Worm (Caenorhabditis elegans) whole organism, young adult: ENCODE data around the gene col-151.
A peak's percentile ranks its signal among the peaks of the same experiment; 100 is the strongest.

Experiments
- B0035.1 ChIP-seq: sonication (generic microtip); optimal IDR thresholded peaks from 2 replicates; lab custom pipeline; 2016; ENCODE audit warnings: missing genetic modification characterization, mild to moderate bottlenecking, missing compliant biosample characterization, missing genotype, missing genetic modification reagents
- B0261.1 ChIP-seq: sonication (generic microtip); optimal IDR thresholded peaks from 2 replicates; lab custom pipeline; 2016; ENCODE audit warnings: mild to moderate bottlenecking, missing genetic modification characterization, moderate library complexity, missing compliant biosample characterization
- D2030.7 ChIP-seq: fragments of 200-800 bp; sonication (Bioruptor generic); IDR thresholded peaks from 2 replicates; pipeline ENCODE4 v1.3.6; 2022; ENCODE audit warnings: missing genetic modification reagents, missing genetic modification characterization, missing compliant biosample characterization
- F39B2.1 ChIP-seq: fragments of 200-800 bp; sonication (Bioruptor generic); IDR thresholded peaks from 2 replicates; pipeline ENCODE4 v1.3.6; 2022; ENCODE audit warnings: missing genetic modification reagents, missing genetic modification characterization, missing compliant biosample characterization
- F49E8.2 ChIP-seq: sonication (generic microtip); optimal IDR thresholded peaks from 3 replicates; lab custom pipeline; 2017; ENCODE audit warnings: missing genetic modification characterization, mild to moderate bottlenecking, missing compliant biosample characterization, antibody characterized with exemption, moderate library complexity; ENCODE audit not compliant: insufficient read depth
- F52B5.7 ChIP-seq: sonication (generic microtip); optimal IDR thresholded peaks from 2 replicates; lab custom pipeline; 2016; ENCODE audit warnings: mild to moderate bottlenecking, missing genetic modification characterization, missing compliant biosample characterization
- F57C9.4 ChIP-seq: sonication (generic microtip); optimal IDR thresholded peaks from 2 replicates; lab custom pipeline; 2017; ENCODE audit warnings: mild to moderate bottlenecking, missing genetic modification characterization, missing compliant biosample characterization
- Y79H2A.3 ChIP-seq: fragments of 200-800 bp; sonication (Bioruptor generic); conservative IDR thresholded peaks from 2 replicates; pipeline ENCODE4 v1.3.6; 2022; ENCODE audit warnings: missing genetic modification reagents, missing genetic modification characterization, missing compliant biosample characterization
- athp-1 ChIP-seq: sonication (generic microtip); optimal IDR thresholded peaks from 2 replicates; lab custom pipeline; 2017; ENCODE audit warnings: mild to moderate bottlenecking, missing genetic modification characterization, missing compliant biosample characterization
- attf-3 ChIP-seq: fragments of 200-800 bp; sonication (Bioruptor generic); conservative IDR thresholded peaks from 2 replicates; pipeline ENCODE4 v1.3.6; 2022; ENCODE audit warnings: missing genetic modification reagents, missing genetic modification characterization, missing compliant biosample characterization
- cebp-1 ChIP-seq, 2 experiments: fragments of 200-800 bp in 1 of 2; sonication (Bioruptor generic) in 1 of 2; sonication (generic microtip) in 1 of 2; IDR thresholded peaks in 1 of 2; optimal IDR thresholded peaks in 1 of 2; 2 replicates each; pipeline versions ENCODE4 v1.3.6 to Lab custom; 2017 to 2022; ENCODE audit warnings: missing compliant biosample characterization in 2 of 2, missing genetic modification characterization in 2 of 2, mild to moderate bottlenecking in 1 of 2, missing genetic modification reagents in 1 of 2, moderate library complexity in 1 of 2
- ceh-100 ChIP-seq: fragments of 200-800 bp; sonication (Bioruptor generic); IDR thresholded peaks from 2 replicates; pipeline ENCODE4 v1.3.6; 2022; ENCODE audit warnings: missing genetic modification reagents, missing genetic modification characterization, missing compliant biosample characterization
- chd-7 ChIP-seq: sonication (generic microtip); optimal IDR thresholded peaks from 2 replicates; lab custom pipeline; 2016; ENCODE audit warnings: mild to moderate bottlenecking, missing genetic modification characterization, moderate library complexity, missing compliant biosample characterization
- egl-18 ChIP-seq: fragments of 200-800 bp; sonication (Bioruptor generic); IDR thresholded peaks from 2 replicates; pipeline ENCODE4 v1.3.6; 2022; ENCODE audit warnings: missing genetic modification reagents, missing genetic modification characterization, missing compliant biosample characterization
- ekl-4 ChIP-seq: fragments of 200-800 bp; sonication (Bioruptor generic); IDR thresholded peaks from 2 replicates; pipeline ENCODE4 v1.3.6; 2022; ENCODE audit warnings: missing genetic modification reagents, missing genetic modification characterization, missing compliant biosample characterization
- ets-4 ChIP-seq: fragments of 200-800 bp; sonication (Bioruptor generic); optimal IDR thresholded peaks from 2 replicates; lab custom pipeline; 2018; ENCODE audit warnings: mild to moderate bottlenecking, missing genetic modification characterization, missing compliant biosample characterization
- hmg-20 ChIP-seq: fragments of 200-800 bp; sonication (Bioruptor generic); IDR thresholded peaks from 2 replicates; pipeline ENCODE4 v1.3.6; 2022; ENCODE audit warnings: missing genetic modification reagents, missing genetic modification characterization, missing compliant biosample characterization
- hsf-1 ChIP-seq: fragments of 200-800 bp; sonication (Bioruptor generic); IDR thresholded peaks from 2 replicates; pipeline ENCODE4 v1.3.6; 2022; ENCODE audit warnings: missing genetic modification reagents, missing genetic modification characterization, missing compliant biosample characterization
- lag-1 ChIP-seq: fragments of 200-800 bp; sonication (Bioruptor generic); IDR thresholded peaks from 2 replicates; pipeline ENCODE4 v1.3.6; 2022; ENCODE audit warnings: missing genetic modification reagents, missing genetic modification characterization, missing compliant biosample characterization
- let-526 ChIP-seq: fragments of 200-800 bp; sonication (Bioruptor generic); IDR thresholded peaks from 2 replicates; pipeline ENCODE4 v1.3.6; 2022; ENCODE audit warnings: missing genetic modification reagents, missing genetic modification characterization, missing compliant biosample characterization
- lin-54 ChIP-seq: fragments of 200-800 bp; sonication (Bioruptor generic); optimal IDR thresholded peaks from 2 replicates; lab custom pipeline; 2018; ENCODE audit warnings: mild to moderate bottlenecking, missing genetic modification characterization, missing compliant biosample characterization
- lsy-27 ChIP-seq: sonication (generic microtip); optimal IDR thresholded peaks from 2 replicates; lab custom pipeline; 2017; ENCODE audit warnings: missing genetic modification characterization, mild to moderate bottlenecking, missing compliant biosample characterization, antibody characterized with exemption, missing genotype, borderline replicate concordance; ENCODE audit not compliant: insufficient read depth
- madf-10 ChIP-seq: sonication (generic microtip); optimal IDR thresholded peaks from 2 replicates; lab custom pipeline; 2016; ENCODE audit warnings: mild to moderate bottlenecking, missing genetic modification characterization, missing compliant biosample characterization
- nhr-27 ChIP-seq: fragments of 200-800 bp; sonication (Bioruptor generic); optimal IDR thresholded peaks from 2 replicates; lab custom pipeline; 2018; ENCODE audit warnings: mild to moderate bottlenecking, missing genetic modification characterization, moderate library complexity, missing compliant biosample characterization
- nhr-80 ChIP-seq: sonication (generic microtip); optimal IDR thresholded peaks from 2 replicates; lab custom pipeline; 2016; ENCODE audit warnings: missing genetic modification characterization, missing compliant biosample characterization
- pha-4 ChIP-seq: fragments of 150-350 bp; sonication (generic microtip); optimal IDR thresholded peaks from 2 replicates; lab custom pipeline; 2014; ENCODE audit warnings: missing biosample characterization, missing genetic modification reagents, missing genetic modification characterization
- snpc-1.3 ChIP-seq: sonication (generic microtip); optimal IDR thresholded peaks from 2 replicates; lab custom pipeline; 2017; ENCODE audit warnings: missing genetic modification characterization, mild to moderate bottlenecking, missing compliant biosample characterization, antibody characterized with exemption, moderate library complexity, missing genotype, missing genetic modification reagents; ENCODE audit not compliant: insufficient read depth
- snpc-3.4 ChIP-seq: sonication (generic microtip); optimal IDR thresholded peaks from 2 replicates; lab custom pipeline; 2017; ENCODE audit warnings: missing genetic modification characterization, mild to moderate bottlenecking, missing compliant biosample characterization, antibody characterized with exemption, moderate library complexity, missing genotype, missing genetic modification reagents
- somi-1 ChIP-seq: fragments of 200-800 bp; sonication (Bioruptor generic); optimal IDR thresholded peaks from 2 replicates; lab custom pipeline; 2018; ENCODE audit warnings: mild to moderate bottlenecking, missing genetic modification characterization, missing compliant biosample characterization
- tbp1 ChIP-seq: fragments of 200-800 bp; sonication (Bioruptor generic); optimal IDR thresholded peaks from 2 replicates; lab custom pipeline; 2018; ENCODE audit warnings: mild to moderate bottlenecking, missing genetic modification characterization, missing compliant biosample characterization
- unc-130 ChIP-seq: sonication (generic microtip); optimal IDR thresholded peaks from 2 replicates; lab custom pipeline; 2016; ENCODE audit warnings: missing genetic modification reagents, missing genetic modification characterization, missing compliant biosample characterization
- zfh-2 ChIP-seq: fragments of 200-800 bp; sonication (Bioruptor generic); conservative IDR thresholded peaks from 2 replicates; pipeline ENCODE4 v1.3.6; 2022; ENCODE audit warnings: missing genetic modification reagents, missing genetic modification characterization, missing compliant biosample characterization
- zim-3 ChIP-seq: sonication (generic microtip); optimal IDR thresholded peaks from 2 replicates; lab custom pipeline; 2017; ENCODE audit warnings: mild to moderate bottlenecking, missing genetic modification characterization, moderate library complexity, missing compliant biosample characterization
- ztf-22 ChIP-seq: fragments of 200-800 bp; sonication (Bioruptor generic); optimal IDR thresholded peaks from 2 replicates; lab custom pipeline; 2018; ENCODE audit warnings: mild to moderate bottlenecking, missing genetic modification characterization, moderate library complexity, missing compliant biosample characterization

Gene col-151

DNA sequence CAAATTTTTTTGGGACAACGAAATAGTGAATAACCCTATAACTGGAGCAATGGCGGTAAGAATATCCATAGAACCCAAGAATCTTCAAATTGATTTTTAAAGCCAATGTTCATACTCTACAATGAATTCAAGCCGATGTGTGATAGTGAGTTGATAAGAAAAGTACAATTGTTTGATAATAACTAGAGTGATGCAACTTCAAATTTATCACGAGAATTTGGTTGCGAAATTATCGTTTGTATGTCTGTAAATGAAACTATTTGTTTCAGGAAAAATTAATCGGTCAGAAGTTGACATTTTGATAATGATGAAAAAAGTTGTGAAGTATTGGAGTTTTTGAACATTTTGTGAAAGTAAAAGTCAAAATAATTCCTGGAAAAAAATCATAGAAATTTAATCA lies 4.3 kb upstream of the col-151 start:
- TF ChIP-seq nhr-80 (tag; lab: Kevin White, UChicago), result peak; percentile 93
- peak; percentile 32 for TF ChIP-seq ets-4 (GFP tag; lab: Kevin White, UChicago)
- TF ChIP-seq F52B5.7 (tag; lab: Kevin White, UChicago), result no peak
- peak; percentile 84 for TF ChIP-seq cebp-1 (GFP tag; IDR thresholded peaks at IDR 0.05; lab: Robert Waterston, UW)
- TF ChIP-seq cebp-1 (tag; optimal IDR thresholded peaks at IDR 0.05; lab: Kevin White, UChicago), result peak; percentile 86
- TF ChIP-seq lag-1 (GFP tag; lab: Robert Waterston, UW), result no peak
- no peak for TF ChIP-seq athp-1 (tag; lab: Kevin White, UChicago)
- TF ChIP-seq zim-3, result no peak

ce11 chrV:10398431-10398830 lies 3.4 kb upstream of the col-151 start, which contains the start of gene ugt-2:
Gene ugt-2 (plus strand): TSS chrV:10398801.
- TF ChIP-seq nhr-80 (tag; lab: Kevin White, UChicago) (peak; percentile 42), zfh-2 (GFP tag; lab: Robert Waterston, UW) (no peak)

DNA sequence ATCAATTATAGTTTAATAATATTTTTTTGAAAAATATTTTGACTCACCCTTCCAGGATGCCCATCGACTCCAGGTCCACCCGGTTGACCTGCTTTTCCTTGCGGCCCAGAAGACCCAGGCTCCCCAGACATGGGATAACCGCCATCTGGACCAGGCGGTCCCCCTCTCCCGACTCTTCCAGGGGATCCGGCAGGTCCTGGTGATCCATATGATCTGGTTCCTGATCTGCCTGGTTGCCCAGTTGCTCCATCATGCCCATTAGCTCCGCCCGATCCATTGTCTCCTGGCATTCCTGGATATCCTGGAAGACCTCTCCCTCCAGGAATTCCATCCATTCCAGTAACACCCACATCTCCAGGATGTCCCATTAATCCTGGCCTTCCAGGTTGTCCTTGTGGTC lies 1.3 kb downstream of the col-151 start:
- TF ChIP-seq madf-10, result no peak

DNA sequence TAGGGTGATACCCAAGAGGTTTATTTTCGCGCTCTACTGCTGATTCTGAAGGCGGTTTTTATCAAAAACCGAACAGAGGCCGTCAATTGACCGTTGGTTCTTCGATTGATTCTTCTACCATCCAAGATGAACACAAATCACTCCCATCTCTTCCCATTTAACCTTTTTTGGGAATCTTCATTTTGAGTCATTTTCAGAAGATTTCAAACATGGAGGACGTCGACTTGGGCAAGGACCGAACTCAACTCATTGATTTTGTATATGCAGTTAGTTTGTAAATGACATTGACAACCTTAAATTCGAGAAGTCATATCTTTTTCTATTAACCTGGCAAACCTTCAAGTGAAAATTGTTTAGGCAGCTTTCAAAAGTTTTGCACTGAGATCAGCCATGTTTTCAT lies 6.7 kb downstream of the col-151 start, which contains the start of gene AC3.5:
TSS of gene AC3.5 (plus strand) at position 210 of the 400 bp plus-strand sequence.
- TF ChIP-seq let-526 (no peak), F57C9.4 (no peak), lsy-27 (tag; lab: Kevin White, UChicago) (no peak), egl-18 (GFP tag; lab: Robert Waterston, UW) (no peak), lin-54 (no peak), F39B2.1 (no peak), F52B5.7 (tag; lab: Kevin White, UChicago) (no peak), ceh-100 (GFP tag; lab: Robert Waterston, UW) (no peak), attf-3 (GFP tag; lab: Robert Waterston, UW) (no peak), Y79H2A.3 (no peak), tbp1 (no peak)

- TF ChIP-seq snpc-3.4 (tag; lab: Kevin White, UChicago) (no peak), unc-130 (no peak), ztf-22 (GFP tag; lab: Kevin White, UChicago) (no peak), hmg-20 (no peak), F49E8.2 (no peak), B0035.1 (tag; lab: Kevin White, UChicago) (no peak), ets-4 (GFP tag; lab: Kevin White, UChicago) (no peak), somi-1 (GFP tag; lab: Kevin White, UChicago) (no peak), nhr-80 (tag; lab: Kevin White, UChicago) (no peak), pha-4 (tag; lab: Kevin White, UChicago) (no peak), snpc-1.3 (tag; lab: Kevin White, UChicago) (no peak), nhr-27 (tag; lab: Kevin White, UChicago) (no peak), hsf-1 (GFP tag; lab: Robert Waterston, UW) (no peak), chd-7 (tag; lab: Kevin White, UChicago) (no peak), D2030.7 (GFP tag; lab: Robert Waterston, UW) (no peak), B0261.1 (tag; lab: Kevin White, UChicago) (no peak), ekl-4 (no peak)
Observed at ce11 chrV:10387412-10387811, 7.6 kb downstream of the col-151 start.
